Fruit fly (Drosophila melanogaster): ENCODE results near the gene CG8543.

DNA sequence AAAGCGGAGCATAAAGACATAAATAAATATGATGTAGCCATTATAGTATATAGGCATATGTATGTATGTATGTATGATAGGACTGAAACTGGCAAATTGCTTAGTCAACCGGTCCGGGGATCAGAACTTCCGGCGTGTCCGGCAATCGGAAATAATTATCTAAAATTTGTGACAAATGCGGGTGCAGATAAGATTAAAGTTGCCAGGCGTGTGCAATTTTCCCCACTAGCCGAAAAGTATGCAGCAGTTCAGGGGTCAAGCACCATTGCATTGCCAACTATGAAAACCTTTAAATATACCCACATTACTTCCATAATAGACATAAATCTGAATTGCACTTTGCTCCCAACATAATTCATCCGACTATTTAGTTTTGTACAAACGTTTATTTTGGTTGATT, 37.8 kb downstream of the CG8543 start:
- TF ChIP-seq tj (GFP tag; optimal IDR thresholded peaks at IDR 0.05) (no peak), Clk (GFP tag; optimal IDR thresholded peaks at IDR 0.05) (no peak), Crg-1 (GFP tag; optimal IDR thresholded peaks at IDR 0.05) (no peak), CG14711 (tag; optimal IDR thresholded peaks at IDR 0.05) (no peak), CG1620 (GFP tag; optimal IDR thresholded peaks at IDR 0.05) (no peak), CG12768 (GFP tag; optimal IDR thresholded peaks at IDR 0.05) (no peak)
